Fruit fly (Drosophila melanogaster): Measurements from ENCODE around the gene CG33170.

DNA sequence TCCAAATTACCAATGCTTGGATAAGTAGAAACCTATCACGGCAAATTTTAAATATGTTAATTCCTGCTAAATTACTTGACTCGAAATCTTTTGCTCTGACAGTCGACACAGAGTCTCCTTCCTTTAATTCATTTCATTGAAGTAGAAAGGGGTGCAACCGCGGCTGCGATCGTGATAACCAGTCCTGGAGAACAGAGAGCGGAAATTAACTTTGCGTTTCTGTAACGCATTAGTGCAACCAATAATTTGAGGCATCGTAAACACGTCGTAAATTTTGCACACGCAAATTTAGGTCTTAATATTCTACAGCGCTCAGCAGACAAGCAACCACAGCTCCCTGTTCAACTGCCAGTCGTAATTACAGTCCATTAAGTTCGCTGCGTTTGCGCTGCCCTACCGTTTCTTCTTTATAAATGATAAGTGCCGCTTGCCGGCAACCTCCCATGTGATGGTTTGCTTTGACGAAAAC is 8.4 kb upstream of the CG33170 start, which contains the start of gene CG32459:
- no peak for TF ChIP-seq Vsx2 (GFP tag; optimal IDR thresholded peaks at IDR 0.05; ENCODE audit: partially characterized antibody)
- no peak for TF ChIP-seq Hr83 (GFP tag; optimal IDR thresholded peaks at IDR 0.05; ENCODE audit: poor library complexity, severe bottlenecking)
- no peak for TF ChIP-seq Hnf4 (GFP tag; optimal IDR thresholded peaks at IDR 0.05)
- no peak for TF ChIP-seq Myc (optimal IDR thresholded peaks at IDR 0.05)
- TF ChIP-seq N (GFP tag; optimal IDR thresholded peaks at IDR 0.05): no peak
- no peak for TF ChIP-seq CrebA (GFP tag; optimal IDR thresholded peaks at IDR 0.05; ENCODE audit: borderline replicate concordance)
- no peak for TF ChIP-seq lola (GFP tag; optimal IDR thresholded peaks at IDR 0.05)
- no peak for TF ChIP-seq sage (GFP tag; optimal IDR thresholded peaks at IDR 0.05)
- TF ChIP-seq Rel (GFP tag; optimal IDR thresholded peaks at IDR 0.05): no peak
- no peak for TF ChIP-seq Rel (tag; optimal IDR thresholded peaks at IDR 0.05)
- TF ChIP-seq rgr (GFP tag; optimal IDR thresholded peaks at IDR 0.05): no peak
- no peak for TF ChIP-seq foxo (GFP tag; optimal IDR thresholded peaks at IDR 0.05)

Data from whole organism, wandering third instar larva.